Fruit fly (Drosophila melanogaster) whole organism, embryonic: ENCODE data around the gene Pcd.
A peak's percentile ranks its signal among the peaks of the same experiment; 100 is the strongest.

ENCODE experiments used
- Asciz ChIP-seq: fragments of 200-800 bp; sonication (Bioruptor generic); optimal IDR thresholded peaks from 2 replicates; lab custom pipeline; 2017; ENCODE audit warnings: missing biosample characterization, mild to moderate bottlenecking, missing genetic modification characterization, missing genetic modification reagents
- BEAF-32 ChIP-seq: fragments of 200-800 bp; sonication (Bioruptor generic); optimal IDR thresholded peaks from 3 replicates; lab custom pipeline; 2017; ENCODE audit warnings: missing biosample characterization, missing genetic modification characterization, mild to moderate bottlenecking, moderate library complexity, missing genetic modification reagents
- Blimp-1 ChIP-seq: fragments of 200-800 bp; sonication (Bioruptor generic); optimal IDR thresholded peaks from 3 replicates; lab custom pipeline; 2018; ENCODE audit warnings: missing biosample characterization, missing genetic modification characterization, mild to moderate bottlenecking, moderate library complexity, missing genetic modification reagents
- CG11560 ChIP-seq: fragments of 200-800 bp; sonication (Bioruptor generic); IDR thresholded peaks from 3 replicates; pipeline ENCODE4 v1.3.6; 2022; ENCODE audit warnings: missing biosample characterization, missing genetic modification characterization
- CG12219 ChIP-seq: fragments of 200-800 bp; sonication (Bioruptor generic); optimal IDR thresholded peaks from 3 replicates; lab custom pipeline; 2018; ENCODE audit warnings: missing biosample characterization, mild to moderate bottlenecking, missing genetic modification characterization
- CG12236 ChIP-seq: fragments of 200-800 bp; sonication (Bioruptor generic); optimal IDR thresholded peaks from 2 replicates; lab custom pipeline; 2016; ENCODE audit warnings: missing biosample characterization, missing genetic modification characterization
- CG12769 ChIP-seq: fragments of 200-800 bp; sonication (Bioruptor generic); optimal IDR thresholded peaks from 2 replicates; lab custom pipeline; 2019; ENCODE audit warnings: missing biosample characterization, mild to moderate bottlenecking, missing genetic modification characterization, moderate library complexity
- CG14050 ChIP-seq: fragments of 200-800 bp; sonication (Bioruptor generic); IDR thresholded peaks from 3 replicates; pipeline ENCODE4 v1.3.6; 2022; ENCODE audit warnings: missing biosample characterization, missing genetic modification characterization
- CG14667 ChIP-seq: fragments of 200-800 bp; sonication (Bioruptor generic); IDR thresholded peaks from 2 replicates; pipeline ENCODE4 v1.3.6; 2022; ENCODE audit warnings: missing biosample characterization, missing genetic modification characterization
- CG1602 ChIP-seq: fragments of 200-800 bp; sonication (Bioruptor generic); optimal IDR thresholded peaks from 3 replicates; lab custom pipeline; 2016; ENCODE audit warnings: missing biosample characterization, missing genetic modification characterization
- CG1603 ChIP-seq: fragments of 200-800 bp; sonication (Bioruptor generic); optimal IDR thresholded peaks from 2 replicates; lab custom pipeline; 2019; ENCODE audit warnings: missing biosample characterization, mild to moderate bottlenecking, missing genetic modification characterization, moderate library complexity
- CG17361 ChIP-seq: fragments of 200-800 bp; sonication (Bioruptor generic); IDR thresholded peaks from 3 replicates; pipeline ENCODE4 v1.3.6; 2022; ENCODE audit warnings: missing biosample characterization, missing genetic modification characterization
- CG32532 ChIP-seq: fragments of 200-800 bp; sonication (Bioruptor generic); IDR thresholded peaks from 2 replicates; pipeline ENCODE4 v1.3.6; 2022; ENCODE audit warnings: missing biosample characterization, missing genetic modification characterization
- CG33213 ChIP-seq: fragments of 200-800 bp; sonication (Bioruptor generic); optimal IDR thresholded peaks from 3 replicates; lab custom pipeline; 2016; ENCODE audit warnings: missing biosample characterization, missing genetic modification characterization
- CG3847 ChIP-seq: fragments of 200-800 bp; sonication (Bioruptor generic); IDR thresholded peaks from 2 replicates; pipeline ENCODE4 v1.3.6; 2022; ENCODE audit warnings: missing biosample characterization, missing genetic modification characterization
- CG4424 ChIP-seq: fragments of 200-800 bp; sonication (Bioruptor generic); optimal IDR thresholded peaks from 3 replicates; lab custom pipeline; 2016; ENCODE audit warnings: missing biosample characterization, missing genetic modification characterization
- CG7745 ChIP-seq: fragments of 200-800 bp; sonication (Bioruptor generic); optimal IDR thresholded peaks from 2 replicates; lab custom pipeline; 2018; ENCODE audit warnings: missing biosample characterization, mild to moderate bottlenecking, missing genetic modification characterization, moderate library complexity
- CG8281 ChIP-seq: fragments of 200-800 bp; sonication (Bioruptor generic); optimal IDR thresholded peaks from 2 replicates; lab custom pipeline; 2018; ENCODE audit warnings: missing biosample characterization, mild to moderate bottlenecking, missing genetic modification characterization, moderate library complexity
- CG9215 ChIP-seq: fragments of 200-800 bp; sonication (Bioruptor generic); IDR thresholded peaks from 2 replicates; pipeline ENCODE4 v1.3.6; 2022; ENCODE audit warnings: missing biosample characterization, missing genetic modification characterization
- CG9876 ChIP-seq: fragments of 200-800 bp; sonication (Bioruptor generic); optimal IDR thresholded peaks from 2 replicates; lab custom pipeline; 2016; ENCODE audit warnings: missing biosample characterization, missing genetic modification characterization
- Chrac-16 ChIP-seq: fragments of 200-800 bp; sonication (Bioruptor generic); optimal IDR thresholded peaks from 3 replicates; lab custom pipeline; 2016; ENCODE audit warnings: missing biosample characterization, missing genetic modification characterization
- Dbx ChIP-seq: fragments of 200-800 bp; sonication (Bioruptor generic); IDR thresholded peaks from 3 replicates; pipeline ENCODE4 v1.3.6; 2022; ENCODE audit warnings: missing biosample characterization, missing genetic modification characterization
- Deaf1 ChIP-seq: fragments of 200-800 bp; optimal IDR thresholded peaks from 3 replicates; lab custom pipeline; 2019; ENCODE audit warnings: missing biosample characterization, mild to moderate bottlenecking, missing genetic modification characterization, moderate library complexity
- Dfd ChIP-seq, 2 experiments: fragments of >200 bp; optimal IDR thresholded peaks; 2 replicates each; lab custom pipeline; 2017; ENCODE audit warnings: missing biosample characterization in 2 of 2, missing genetic modification characterization in 2 of 2
- GATAe ChIP-seq: fragments of 200-800 bp; sonication (Bioruptor generic); conservative IDR thresholded peaks from 2 replicates; pipeline ENCODE4 v1.3.6; 2022; ENCODE audit warnings: missing biosample characterization, missing genetic modification characterization
- Gsc ChIP-seq: fragments of 200-800 bp; sonication (Bioruptor generic); IDR thresholded peaks from 2 replicates; pipeline ENCODE4 v1.3.6; 2022; ENCODE audit warnings: missing biosample characterization, missing genetic modification characterization
- Hmr ChIP-seq: fragments of 200-800 bp; sonication (Bioruptor generic); optimal IDR thresholded peaks from 3 replicates; lab custom pipeline; 2017; ENCODE audit warnings: mild to moderate bottlenecking, missing biosample characterization, missing genetic modification reagents, missing genetic modification characterization
- Kr ChIP-seq: fragments of 200-800 bp; sonication (Bioruptor generic); optimal IDR thresholded peaks from 2 replicates; lab custom pipeline; 2017; ENCODE audit warnings: missing biosample characterization, mild to moderate bottlenecking, missing genetic modification characterization
- Med ChIP-seq: fragments of 200-800 bp; sonication (Bioruptor generic); peaks from one replicate; lab custom pipeline; 2016; ENCODE audit warnings: missing biosample characterization, missing genetic modification characterization, mild to moderate bottlenecking, inconsistent platforms, moderate library complexity
- Meics ChIP-seq: fragments of 200-800 bp; sonication (Bioruptor generic); optimal IDR thresholded peaks from 2 replicates; lab custom pipeline; 2017; ENCODE audit warnings: missing biosample characterization, mild to moderate bottlenecking, missing genetic modification characterization
- Usf ChIP-seq: fragments of 200-800 bp; sonication (Bioruptor generic); optimal IDR thresholded peaks from 2 replicates; lab custom pipeline; 2017; ENCODE audit warnings: missing genotype, missing biosample characterization, missing genetic modification characterization
- Xrp1 ChIP-seq: fragments of 200-800 bp; sonication (Bioruptor generic); IDR thresholded peaks from 2 replicates; pipeline ENCODE4 v1.3.6; 2022; ENCODE audit warnings: missing biosample characterization, missing genetic modification characterization
- dati ChIP-seq: fragments of 200-800 bp; sonication (Bioruptor generic); IDR thresholded peaks from 2 replicates; pipeline ENCODE4 v1.3.6; 2022; ENCODE audit warnings: missing biosample characterization, missing genetic modification characterization
- emc ChIP-seq: fragments of 200-800 bp; sonication (Bioruptor generic); optimal IDR thresholded peaks from 2 replicates; lab custom pipeline; 2016; ENCODE audit warnings: missing biosample characterization, missing genetic modification characterization
- exex ChIP-seq: fragments of 200-800 bp; sonication (Bioruptor generic); optimal IDR thresholded peaks from 4 replicates; lab custom pipeline; 2018; ENCODE audit warnings: missing biosample characterization, mild to moderate bottlenecking, missing genetic modification characterization, moderate library complexity
- fd102C ChIP-seq: fragments of 200-800 bp; sonication (Bioruptor generic); optimal IDR thresholded peaks from 2 replicates; lab custom pipeline; 2018; ENCODE audit warnings: missing biosample characterization, mild to moderate bottlenecking, missing genetic modification characterization, moderate library complexity
- fu2 ChIP-seq: fragments of 200-800 bp; sonication (Bioruptor generic); optimal IDR thresholded peaks from 2 replicates; lab custom pipeline; 2016; ENCODE audit warnings: missing biosample characterization, missing genetic modification characterization
- grau ChIP-seq: fragments of 200-800 bp; optimal IDR thresholded peaks from 3 replicates; lab custom pipeline; 2019; ENCODE audit warnings: missing biosample characterization, mild to moderate bottlenecking, missing genetic modification characterization, moderate library complexity
- gt ChIP-seq: fragments of 200-800 bp; sonication (Bioruptor generic); IDR thresholded peaks from 2 replicates; pipeline ENCODE4 v1.3.6; 2022; ENCODE audit warnings: missing biosample characterization, missing genetic modification characterization
- jumu ChIP-seq: fragments of 200-800 bp; sonication (Bioruptor generic); optimal IDR thresholded peaks from 3 replicates; lab custom pipeline; 2016; ENCODE audit warnings: missing biosample characterization, missing genetic modification characterization
- kah ChIP-seq: fragments of 200-800 bp; sonication (Bioruptor generic); optimal IDR thresholded peaks from 2 replicates; lab custom pipeline; 2018; ENCODE audit warnings: missing biosample characterization, mild to moderate bottlenecking, missing genetic modification characterization
- mirr ChIP-seq: fragments of 200-800 bp; sonication (Bioruptor generic); optimal IDR thresholded peaks from 3 replicates; lab custom pipeline; 2018; ENCODE audit warnings: missing biosample characterization, mild to moderate bottlenecking, missing genetic modification characterization
- mld ChIP-seq: fragments of 200-800 bp; sonication (Bioruptor generic); IDR thresholded peaks from 3 replicates; pipeline ENCODE4 v1.3.6; 2022; ENCODE audit warnings: missing biosample characterization, missing genetic modification characterization; ENCODE audit not compliant: partially characterized antibody
- nom ChIP-seq: fragments of 200-800 bp; sonication (Bioruptor generic); optimal IDR thresholded peaks from 2 replicates; lab custom pipeline; 2017; ENCODE audit warnings: missing biosample characterization, missing genetic modification characterization, mild to moderate bottlenecking, moderate library complexity, missing genetic modification reagents
- onecut ChIP-seq: fragments of 200-800 bp; sonication (Bioruptor generic); IDR thresholded peaks from 2 replicates; pipeline ENCODE4 v1.3.6; 2022; ENCODE audit warnings: missing biosample characterization, missing genetic modification characterization
- pho ChIP-seq: fragments of 200-800 bp; sonication (Bioruptor generic); optimal IDR thresholded peaks from 2 replicates; lab custom pipeline; 2016; ENCODE audit warnings: missing biosample characterization, missing genetic modification characterization
- sens ChIP-seq: fragments of 200-800 bp; sonication (Bioruptor generic); peaks from one replicate; lab custom pipeline; 2016; ENCODE audit warnings: missing biosample characterization, missing genetic modification characterization
- shn ChIP-seq: fragments of 200-800 bp; sonication (Bioruptor generic); optimal IDR thresholded peaks from 3 replicates; lab custom pipeline; 2016; ENCODE audit warnings: missing biosample characterization, missing genetic modification characterization
- ssp ChIP-seq: fragments of 200-800 bp; sonication (Bioruptor generic); IDR thresholded peaks from 2 replicates; pipeline ENCODE4 v1.3.6; 2022; ENCODE audit warnings: missing biosample characterization, missing genetic modification characterization
- tap ChIP-seq: fragments of 200-800 bp; optimal IDR thresholded peaks from 3 replicates; lab custom pipeline; 2019; ENCODE audit warnings: missing biosample characterization, mild to moderate bottlenecking, missing genetic modification characterization, moderate library complexity
- zfh2 ChIP-seq: fragments of 200-800 bp; sonication (Bioruptor generic); optimal IDR thresholded peaks from 2 replicates; lab custom pipeline; 2016; ENCODE audit warnings: missing biosample characterization, missing genetic modification characterization

The Pcd gene

DNA sequence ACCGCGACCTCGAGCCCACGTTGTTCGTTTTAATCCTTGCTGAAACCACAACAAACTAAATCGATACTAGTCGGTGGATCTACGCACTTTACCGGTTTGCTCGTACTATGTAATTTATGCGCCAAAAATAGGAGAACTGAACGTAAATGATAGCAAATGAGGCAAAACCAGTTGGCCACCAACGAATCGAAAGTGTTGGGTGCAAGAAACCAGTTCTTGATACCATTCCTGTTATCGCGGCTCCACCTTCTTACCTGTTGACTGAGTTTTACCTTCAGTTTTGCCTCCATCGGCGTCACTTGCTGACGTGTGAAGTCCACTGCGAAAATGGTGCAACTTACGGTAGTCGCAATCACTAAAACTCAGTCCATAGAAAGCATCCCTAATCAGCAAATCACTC lies 17.1 kb downstream of the Pcd start:
- no peak for TF ChIP-seq zfh2
- peak; percentile 40; the same call in 1 of the 2 replicates for TF ChIP-seq onecut
- TF ChIP-seq Dfd (GFP tag; optimal IDR thresholded peaks at IDR 0.05; lab: Kevin White, UChicago) = no peak
- no peak for TF ChIP-seq Kr (GFP tag; lab: Kevin White, UChicago)
- TF ChIP-seq sens (GFP tag; lab: Kevin White, UChicago) = no peak
- no peak for TF ChIP-seq exex (tag; lab: Kevin White, UChicago)
- peak; percentile 41 for TF ChIP-seq Med
- no peak for TF ChIP-seq shn (GFP tag; lab: Kevin White, UChicago)
- no peak for TF ChIP-seq CG14050 (GFP tag; lab: Robert Waterston, UW)
- TF ChIP-seq CG12769 (tag; lab: Kevin White, UChicago) = peak; percentile 47
- no peak for TF ChIP-seq mirr
- TF ChIP-seq Blimp-1 (GFP tag; lab: Kevin White, UChicago) = peak; percentile 77

DNA sequence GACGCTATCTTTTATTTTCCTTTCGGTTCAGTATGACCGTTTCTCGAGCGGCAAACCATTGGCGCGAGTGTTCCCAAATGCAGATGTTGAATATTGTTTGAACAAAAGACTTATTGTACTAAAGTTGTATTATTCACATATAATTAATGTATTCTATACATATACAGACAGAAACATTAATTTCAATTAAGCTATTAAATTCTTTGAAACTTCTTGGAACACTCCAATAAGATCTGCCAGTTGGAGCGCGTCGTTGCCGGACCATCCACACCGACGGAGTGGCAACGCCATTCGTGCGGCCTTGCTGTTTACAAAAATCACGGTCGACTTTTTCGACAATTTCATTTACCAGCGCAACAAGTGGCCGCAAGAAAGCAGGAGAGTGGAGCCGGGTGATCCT lies 22.1 kb downstream of the Pcd start, which contains the start of the genes Wdr24 and IntS11:
Gene Wdr24, minus strand, starts transcription at position 37 of the 400 bp plus-strand sequence.
Gene IntS11, plus strand, starts transcription at position 282 of the 400 bp plus-strand sequence.
- peak; percentile 93 for TF ChIP-seq CG9215 (GFP tag; lab: Robert Waterston, UW)
- peak; percentile 68 for TF ChIP-seq gt (GFP tag; lab: Robert Waterston, UW)
- TF ChIP-seq Meics (GFP tag; lab: Kevin White, UChicago) = peak; percentile 82
- peak; percentile 69 for TF ChIP-seq fu2 (GFP tag; lab: Kevin White, UChicago)
- TF ChIP-seq mld = no peak
- TF ChIP-seq CG1602 (GFP tag; lab: Kevin White, UChicago) = peak; percentile 84
- peak; percentile 61 for TF ChIP-seq Deaf1 (tag; lab: Kevin White, UChicago)
- peak; percentile 54 for TF ChIP-seq BEAF-32 (GFP tag; lab: Kevin White, UChicago)
- TF ChIP-seq nom = peak; percentile 79
- TF ChIP-seq Chrac-16 (GFP tag; lab: Kevin White, UChicago) = peak; percentile 80
- no peak for TF ChIP-seq CG9876 (GFP tag; lab: Kevin White, UChicago)
- TF ChIP-seq CG4424 (GFP tag; lab: Kevin White, UChicago) = peak; percentile 42
- no peak for TF ChIP-seq CG7745
- TF ChIP-seq CG12219 (GFP tag; lab: Kevin White, UChicago) = no peak
- TF ChIP-seq pho = peak; percentile 82
- TF ChIP-seq CG8281 = no peak
- TF ChIP-seq grau (tag; lab: Kevin White, UChicago) = peak; percentile 90
- TF ChIP-seq Asciz (GFP tag; lab: Kevin White, UChicago) = no peak
- TF ChIP-seq Hmr (GFP tag; lab: Kevin White, UChicago) = peak; percentile 82
- peak; percentile 96 for TF ChIP-seq CG32532
- peak; percentile 96 for TF ChIP-seq Dbx (GFP tag; lab: Robert Waterston, UW)
- peak; percentile 89 for TF ChIP-seq CG1603 (tag; lab: Kevin White, UChicago)
- TF ChIP-seq ssp = peak; percentile 84
- TF ChIP-seq Xrp1 (GFP tag; lab: Robert Waterston, UW) = peak; percentile 79
- peak; percentile 42 for TF ChIP-seq CG33213 (GFP tag; lab: Kevin White, UChicago)
- TF ChIP-seq kah (GFP tag; lab: Kevin White, UChicago) = peak; percentile 9
- peak; percentile 96 for TF ChIP-seq CG3847 (GFP tag; lab: Robert Waterston, UW)
- no peak for TF ChIP-seq fd102C (GFP tag; lab: Kevin White, UChicago)
- TF ChIP-seq CG14667 (GFP tag; lab: Robert Waterston, UW) = peak; percentile 94
- peak; percentile 94 for TF ChIP-seq GATAe (GFP tag; lab: Robert Waterston, UW)
- TF ChIP-seq Gsc (GFP tag; lab: Robert Waterston, UW) = peak; percentile 82
- no peak for TF ChIP-seq tap (tag; lab: Kevin White, UChicago)
- 0 out of 2 replicates have a peak, but pooled peaks have one; percentile 39 for TF ChIP-seq dati (GFP tag; lab: Robert Waterston, UW)
- TF ChIP-seq Usf (GFP tag; lab: Kevin White, UChicago) = peak; percentile 87
- peak; percentile 81 for TF ChIP-seq CG17361 (GFP tag; lab: Robert Waterston, UW)
- TF ChIP-seq CG11560 = peak; percentile 84
- no peak for TF ChIP-seq CG12236
- peak; percentile 56 for TF ChIP-seq jumu (GFP tag; lab: Kevin White, UChicago)
- peak; percentile 56 for TF ChIP-seq emc (GFP tag; lab: Kevin White, UChicago)
